Fruit fly (Drosophila melanogaster) whole organism, embryonic: ENCODE data around the gene Fmr1.
A peak's percentile ranks its signal among the peaks of the same experiment; 100 is the strongest.

Source experiments
- Ada2b ChIP-seq: fragments of 200-800 bp; sonication (Bioruptor generic); IDR thresholded peaks from 2 replicates; pipeline ENCODE4 v1.3.6; 2022; ENCODE audit warnings: missing biosample characterization, missing genetic modification characterization
- Antp ChIP-seq: fragments of 200-800 bp; sonication (Bioruptor generic); optimal IDR thresholded peaks from 3 replicates; lab custom pipeline; 2016; ENCODE audit warnings: missing biosample characterization, missing genetic modification characterization
- Atf3 ChIP-seq: fragments of 200-800 bp; sonication (Bioruptor generic); optimal IDR thresholded peaks from 3 replicates; lab custom pipeline; 2016; ENCODE audit warnings: missing biosample characterization, missing genetic modification characterization
- CG10267 ChIP-seq: fragments of 200-800 bp; sonication (Bioruptor generic); optimal IDR thresholded peaks from 2 replicates; lab custom pipeline; 2018; ENCODE audit warnings: missing biosample characterization, mild to moderate bottlenecking, missing genetic modification characterization, moderate library complexity
- CG10654 ChIP-seq: fragments of 200-800 bp; sonication (Bioruptor generic); optimal IDR thresholded peaks from 2 replicates; lab custom pipeline; 2016; ENCODE audit warnings: missing biosample characterization, missing genetic modification characterization
- CG11696 ChIP-seq: fragments of 200-800 bp; sonication (Bioruptor generic); IDR thresholded peaks from 2 replicates; pipeline ENCODE4 v1.3.6; 2022; ENCODE audit warnings: missing biosample characterization, missing genetic modification characterization
- CG12155 ChIP-seq: fragments of 200-800 bp; sonication (Bioruptor generic); optimal IDR thresholded peaks from 3 replicates; lab custom pipeline; 2016; ENCODE audit warnings: missing biosample characterization, missing genetic modification characterization
- CG1233 ChIP-seq: fragments of 200-800 bp; sonication (Bioruptor generic); optimal IDR thresholded peaks from 4 replicates; lab custom pipeline; 2018; ENCODE audit warnings: missing biosample characterization, mild to moderate bottlenecking, missing genetic modification characterization
- CG12391 ChIP-seq: fragments of 200-800 bp; sonication (Bioruptor generic); optimal IDR thresholded peaks from 3 replicates; lab custom pipeline; 2018; ENCODE audit warnings: missing biosample characterization, mild to moderate bottlenecking, missing genetic modification characterization, moderate library complexity
- CG13424 ChIP-seq: fragments of 200-800 bp; sonication (Bioruptor generic); optimal IDR thresholded peaks from 2 replicates; lab custom pipeline; 2019; ENCODE audit warnings: missing biosample characterization, mild to moderate bottlenecking, missing genetic modification characterization, moderate library complexity
- CG14965 ChIP-seq: fragments of 200-800 bp; sonication (Bioruptor generic); optimal IDR thresholded peaks from 2 replicates; lab custom pipeline; 2016; ENCODE audit warnings: missing biosample characterization, missing genetic modification characterization, borderline replicate concordance
- CG2116 ChIP-seq: fragments of 200-800 bp; sonication (Bioruptor generic); optimal IDR thresholded peaks from 3 replicates; lab custom pipeline; 2018; ENCODE audit warnings: missing biosample characterization, mild to moderate bottlenecking, missing genetic modification characterization
- CG2678 ChIP-seq: fragments of 200-800 bp; sonication (Bioruptor generic); optimal IDR thresholded peaks from 3 replicates; lab custom pipeline; 2019; ENCODE audit warnings: missing biosample characterization, mild to moderate bottlenecking, missing genetic modification characterization, moderate library complexity
- CG32532 ChIP-seq: fragments of 200-800 bp; sonication (Bioruptor generic); IDR thresholded peaks from 2 replicates; pipeline ENCODE4 v1.3.6; 2022; ENCODE audit warnings: missing biosample characterization, missing genetic modification characterization
- CG3838 ChIP-seq: fragments of 200-800 bp; sonication (Bioruptor generic); optimal IDR thresholded peaks from 3 replicates; lab custom pipeline; 2016; ENCODE audit warnings: missing biosample characterization, missing genetic modification characterization
- CG3847 ChIP-seq: fragments of 200-800 bp; sonication (Bioruptor generic); IDR thresholded peaks from 2 replicates; pipeline ENCODE4 v1.3.6; 2022; ENCODE audit warnings: missing biosample characterization, missing genetic modification characterization
- CG4707 ChIP-seq: fragments of 200-800 bp; sonication (Bioruptor generic); optimal IDR thresholded peaks from 2 replicates; lab custom pipeline; 2018; ENCODE audit warnings: missing biosample characterization, mild to moderate bottlenecking, missing genetic modification characterization, moderate library complexity
- CG7786 ChIP-seq: fragments of 200-800 bp; sonication (Bioruptor generic); optimal IDR thresholded peaks from 2 replicates; lab custom pipeline; 2016; ENCODE audit warnings: missing biosample characterization, missing genetic modification characterization
- CG7839 ChIP-seq: fragments of 200-800 bp; sonication (Bioruptor generic); optimal IDR thresholded peaks from 3 replicates; lab custom pipeline; 2018; ENCODE audit warnings: missing biosample characterization, mild to moderate bottlenecking, missing genetic modification characterization, moderate library complexity
- CG8765 ChIP-seq: fragments of 200-800 bp; sonication (Bioruptor generic); IDR thresholded peaks from 2 replicates; pipeline ENCODE4 v1.3.6; 2022; ENCODE audit warnings: missing biosample characterization, missing genetic modification characterization
- CG8924 ChIP-seq: fragments of 200-800 bp; optimal IDR thresholded peaks from 3 replicates; lab custom pipeline; 2019; ENCODE audit warnings: missing biosample characterization, mild to moderate bottlenecking, missing genetic modification characterization, moderate library complexity
- Doc3 ChIP-seq: fragments of 200-800 bp; sonication (Bioruptor generic); IDR thresholded peaks from 3 replicates; pipeline ENCODE4 v1.3.6; 2022; ENCODE audit warnings: missing biosample characterization, missing genetic modification characterization; ENCODE audit not compliant: partially characterized antibody
- Elba2 ChIP-seq: fragments of 200-800 bp; sonication (Bioruptor generic); optimal IDR thresholded peaks from 3 replicates; lab custom pipeline; 2016; ENCODE audit warnings: missing biosample characterization, missing genetic modification characterization
- GATAe ChIP-seq: fragments of 200-800 bp; sonication (Bioruptor generic); conservative IDR thresholded peaks from 2 replicates; pipeline ENCODE4 v1.3.6; 2022; ENCODE audit warnings: missing biosample characterization, missing genetic modification characterization
- HHEX ChIP-seq: fragments of 200-800 bp; sonication (Bioruptor generic); optimal IDR thresholded peaks from 3 replicates; lab custom pipeline; 2017; ENCODE audit warnings: missing biosample characterization, mild to moderate bottlenecking, missing genetic modification characterization, missing genetic modification reagents
- Hr51 ChIP-seq, 2 experiments: fragments of 200-800 bp; sonication (Bioruptor generic); optimal IDR thresholded peaks; 2 replicates in 1 of 2; 3 replicates in 1 of 2; lab custom pipeline; 2016 to 2018; ENCODE audit warnings: missing biosample characterization in 2 of 2, missing genetic modification characterization in 2 of 2, mild to moderate bottlenecking in 1 of 2, moderate library complexity in 1 of 2
- Hsf ChIP-seq: fragments of 200-800 bp; sonication (Bioruptor generic); optimal IDR thresholded peaks from 3 replicates; lab custom pipeline; 2016; ENCODE audit warnings: missing biosample characterization, missing genetic modification characterization
- MTF-1 ChIP-seq: fragments of 200-800 bp; sonication (Bioruptor generic); optimal IDR thresholded peaks from 2 replicates; lab custom pipeline; 2018; ENCODE audit warnings: missing biosample characterization, mild to moderate bottlenecking, missing genetic modification characterization, borderline replicate concordance
- Nf-YA ChIP-seq: fragments of 200-800 bp; sonication (Bioruptor generic); IDR thresholded peaks from 2 replicates; pipeline ENCODE4 v1.3.6; 2022; ENCODE audit warnings: missing biosample characterization, missing genetic modification characterization
- Tbp ChIP-seq: fragments of >200 bp; optimal IDR thresholded peaks from 2 replicates; lab custom pipeline; 2018; ENCODE audit warnings: missing biosample characterization, missing genetic modification characterization
- Vsx1 ChIP-seq: fragments of 200-800 bp; sonication (Bioruptor generic); optimal IDR thresholded peaks from 2 replicates; lab custom pipeline; 2017; ENCODE audit warnings: missing biosample characterization, mild to moderate bottlenecking, missing genetic modification characterization, missing genetic modification reagents
- dmrt99B ChIP-seq: fragments of 200-800 bp; sonication (Bioruptor generic); optimal IDR thresholded peaks from 2 replicates; lab custom pipeline; 2018; ENCODE audit warnings: missing biosample characterization, mild to moderate bottlenecking, missing genetic modification characterization, moderate library complexity
- dpn ChIP-seq, 2 experiments: fragments of 200-800 bp; sonication (Bioruptor generic); optimal IDR thresholded peaks; 3 replicates each; lab custom pipeline; 2016; ENCODE audit warnings: missing biosample characterization in 2 of 2, missing genetic modification characterization in 2 of 2
- eve ChIP-seq, 2 experiments: fragments of >200 bp; optimal IDR thresholded peaks; 2 replicates each; lab custom pipeline; 2017; ENCODE audit warnings: missing biosample characterization in 2 of 2, missing genetic modification characterization in 2 of 2
- ewg ChIP-seq: fragments of 200-800 bp; sonication (Bioruptor generic); optimal IDR thresholded peaks from 3 replicates; lab custom pipeline; 2017; ENCODE audit warnings: mild to moderate bottlenecking, missing biosample characterization, missing genetic modification reagents, missing genetic modification characterization
- fd102C ChIP-seq: fragments of 200-800 bp; sonication (Bioruptor generic); optimal IDR thresholded peaks from 2 replicates; lab custom pipeline; 2018; ENCODE audit warnings: missing biosample characterization, mild to moderate bottlenecking, missing genetic modification characterization, moderate library complexity
- gce ChIP-seq: fragments of 200-800 bp; sonication (Bioruptor generic); IDR thresholded peaks from 3 replicates; pipeline ENCODE4 v1.3.6; 2022; ENCODE audit warnings: missing biosample characterization, missing genetic modification characterization
- gem ChIP-seq: fragments of 200-800 bp; sonication (Bioruptor generic); optimal IDR thresholded peaks from 2 replicates; lab custom pipeline; 2019; ENCODE audit warnings: missing biosample characterization, mild to moderate bottlenecking, missing genetic modification characterization, moderate library complexity
- h ChIP-seq: fragments of >200 bp; optimal IDR thresholded peaks from 2 replicates; lab custom pipeline; 2017
- phol ChIP-seq: fragments of 200-800 bp; sonication (Bioruptor generic); optimal IDR thresholded peaks from 3 replicates; lab custom pipeline; 2018; ENCODE audit warnings: missing biosample characterization, mild to moderate bottlenecking, missing genetic modification characterization, moderate library complexity
- psq ChIP-seq: fragments of 200-800 bp; sonication (Bioruptor generic); optimal IDR thresholded peaks from 2 replicates; lab custom pipeline; 2017; ENCODE audit warnings: missing biosample characterization, missing genetic modification characterization
- salm ChIP-seq: fragments of 200-800 bp; sonication (Bioruptor generic); optimal IDR thresholded peaks from 2 replicates; lab custom pipeline; 2018; ENCODE audit warnings: missing biosample characterization, mild to moderate bottlenecking, missing genetic modification characterization
- schlank ChIP-seq: fragments of 200-800 bp; sonication (Bioruptor generic); optimal IDR thresholded peaks from 2 replicates; lab custom pipeline; 2018; ENCODE audit warnings: missing biosample characterization, mild to moderate bottlenecking, missing genetic modification characterization
- stc ChIP-seq: fragments of 200-800 bp; sonication (Bioruptor generic); IDR thresholded peaks from 2 replicates; pipeline ENCODE4 v1.3.6; 2022; ENCODE audit warnings: missing biosample characterization, missing genetic modification characterization
- twi ChIP-seq: fragments of 200-800 bp; optimal IDR thresholded peaks from 2 replicates; lab custom pipeline; 2019; ENCODE audit warnings: missing biosample characterization, mild to moderate bottlenecking, missing genetic modification characterization, moderate library complexity
- unpg ChIP-seq: fragments of 200-800 bp; sonication (Bioruptor generic); optimal IDR thresholded peaks from 3 replicates; lab custom pipeline; 2018; ENCODE audit warnings: missing biosample characterization, mild to moderate bottlenecking, missing genetic modification characterization, moderate library complexity
- zfh1 ChIP-seq: fragments of 200-800 bp; sonication (Bioruptor generic); IDR thresholded peaks from 3 replicates; pipeline ENCODE4 v1.3.6; 2022; ENCODE audit warnings: missing biosample characterization, missing genetic modification characterization

The Fmr1 gene

DNA sequence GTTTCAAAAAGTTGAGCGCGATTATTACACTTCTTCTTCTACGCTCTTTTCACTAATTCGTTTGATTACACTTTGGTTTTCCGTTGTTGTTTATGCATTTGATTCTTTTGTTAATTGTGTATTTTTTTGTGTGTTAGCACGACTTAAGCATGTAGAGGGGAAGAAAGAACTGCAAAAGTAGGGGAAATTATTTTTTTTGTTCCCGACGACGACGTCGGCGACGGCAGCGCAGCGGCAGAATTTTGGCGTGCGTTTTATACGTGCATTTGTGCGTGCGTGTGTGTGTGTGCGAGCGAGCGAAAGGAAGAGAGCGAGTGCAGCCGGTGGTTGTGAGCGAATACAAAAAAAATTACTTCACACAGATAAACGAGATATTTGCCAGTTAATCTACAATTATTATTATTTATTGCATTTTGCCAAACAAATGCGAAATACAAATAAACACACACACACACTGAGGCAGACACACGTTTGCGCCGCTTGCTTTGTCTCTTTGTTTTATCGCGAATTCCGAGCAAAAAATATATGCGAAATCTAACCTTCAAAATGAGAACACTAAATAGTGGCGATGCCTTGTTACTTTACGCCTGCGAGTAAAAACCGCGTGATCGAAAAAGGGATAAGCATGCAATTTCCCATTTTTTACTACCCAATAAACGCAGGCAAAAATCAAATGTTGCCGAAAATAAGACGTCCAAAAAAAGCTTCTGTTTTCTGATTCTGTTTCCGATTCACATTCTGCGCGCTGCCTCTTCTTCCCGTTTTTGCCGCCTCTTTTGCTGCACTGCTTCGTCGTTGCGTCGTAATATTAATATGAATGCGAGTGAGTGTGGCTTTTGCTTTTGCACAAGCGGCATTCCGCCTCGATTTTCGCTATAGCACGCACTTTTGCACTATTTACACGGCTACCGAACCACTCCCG lies 23.8 kb upstream of the Fmr1 start (continued):
- no peak for TF ChIP-seq CG14965 (GFP tag; lab: Kevin White, UChicago)
- TF ChIP-seq psq (GFP tag; lab: Kevin White, UChicago): peak; percentile 72
- TF ChIP-seq fd102C (GFP tag; lab: Kevin White, UChicago): no peak
- TF ChIP-seq Ada2b (GFP tag; lab: Robert Waterston, UW): no peak
- TF ChIP-seq zfh1: no peak
- TF ChIP-seq CG11696 (GFP tag; lab: Robert Waterston, UW): no peak
- TF ChIP-seq GATAe (GFP tag; lab: Robert Waterston, UW): no peak
- no peak for TF ChIP-seq Nf-YA
- no peak for TF ChIP-seq CG3838 (GFP tag; lab: Kevin White, UChicago)

dm6 chr3R:10132906-10133416 lies 23.0 kb upstream of the Fmr1 start:
- TF ChIP-seq CG2678 (tag; lab: Kevin White, UChicago) (peak; percentile 36), Vsx1 (GFP tag; lab: Kevin White, UChicago) (peak; percentile 31), CG7839 (tag; lab: Kevin White, UChicago) (no peak), CG10267 (tag; lab: Kevin White, UChicago) (peak; percentile 3), CG13424 (tag; lab: Kevin White, UChicago) (no peak), salm (no peak), stc (GFP tag; lab: Robert Waterston, UW) (no peak), Elba2 (no peak), h (no peak), ewg (GFP tag; lab: Kevin White, UChicago) (peak; percentile 17), Antp (GFP tag; lab: Kevin White, UChicago) (no peak), Atf3 (GFP tag; lab: Kevin White, UChicago) (no peak), gce (GFP tag; lab: Robert Waterston, UW) (no peak), unpg (peak; percentile 28), CG7786 (GFP tag; lab: Kevin White, UChicago) (no peak), eve (GFP tag; optimal IDR thresholded peaks at IDR 0.05; lab: Kevin White, UChicago) (peak in 1 of 2 experiments; percentile 55), dmrt99B (tag; lab: Kevin White, UChicago) (peak; percentile 33), CG1233 (GFP tag; lab: Kevin White, UChicago) (no peak), phol (tag; lab: Kevin White, UChicago) (peak; percentile 27), dpn (GFP tag; optimal IDR thresholded peaks at IDR 0.05; lab: Kevin White, UChicago) (peak in 1 of 2 experiments; percentile 10), CG12155 (GFP tag; lab: Kevin White, UChicago) (peak; percentile 23), twi (tag; lab: Kevin White, UChicago) (no peak), Tbp (no peak), CG11696 (GFP tag; lab: Robert Waterston, UW) (no peak), schlank (tag; lab: Kevin White, UChicago) (no peak), gem (tag; lab: Kevin White, UChicago) (peak; percentile 46), CG4707 (GFP tag; lab: Kevin White, UChicago) (no peak), CG8924 (peak; percentile 15), fd102C (GFP tag; lab: Kevin White, UChicago) (no peak), Doc3 (GFP tag; lab: Robert Waterston, UW) (no peak), HHEX (GFP tag; lab: Kevin White, UChicago) (no peak), CG12391 (tag; lab: Kevin White, UChicago) (peak; percentile 37), CG8765 (no peak), Hr51 (GFP tag; optimal IDR thresholded peaks at IDR 0.05; lab: Kevin White, UChicago) (peak in 1 of 2 experiments; percentile 29), CG2116 (GFP tag; lab: Kevin White, UChicago) (peak; percentile 15), CG32532 (GFP tag; lab: Robert Waterston, UW) (0 out of 2 replicates have a peak, but pooled peaks have one; percentile 5), Hsf (no peak), CG10654 (no peak), CG3847 (GFP tag; lab: Robert Waterston, UW) (no peak), MTF-1 (GFP tag; lab: Kevin White, UChicago) (no peak)
